Fruit fly (Drosophila melanogaster) S2 (cell line): ENCODE results near the gene Cpr78Ca.

ENCODE experiments used
- CG8478 ChIP-seq: fragments of >200 bp; optimal IDR thresholded peaks from 2 replicates; lab custom pipeline; 2018
- CTCF ChIP-seq, 2 experiments: fragments of >200 bp; optimal IDR thresholded peaks; 2 replicates each; lab custom pipeline; 2018

DNA sequence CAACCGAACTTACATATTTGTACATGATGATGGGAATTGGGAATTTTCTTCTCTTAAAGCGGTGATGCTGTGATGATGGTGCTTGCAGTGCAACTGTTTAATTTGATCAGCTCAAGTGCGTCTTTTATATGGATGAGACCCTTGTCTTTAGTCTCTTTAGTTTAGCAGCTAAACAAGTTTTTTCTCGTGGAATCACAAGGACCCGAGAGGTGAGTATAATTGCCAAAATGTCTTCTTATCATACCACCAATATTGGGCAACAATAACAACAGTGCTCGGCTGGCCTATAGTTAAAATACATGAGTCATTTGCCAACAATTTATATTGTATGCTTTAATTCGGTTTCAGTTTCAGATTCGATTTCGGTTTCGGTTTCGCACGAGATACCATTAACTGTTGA is 5.1 kb upstream of the Cpr78Ca start, which contains the start of gene Edg78E:
- TF ChIP-seq CTCF (optimal IDR thresholded peaks at IDR 0.05; lab: Kevin White, UChicago) (no peak), CG8478 (no peak)
